Worm (Caenorhabditis elegans) whole organism, late embryonic: ENCODE measurements around the gene Y43F8B.17.

Source experiments
- C08G9.2 ChIP-seq: sonication (generic microtip); optimal IDR thresholded peaks from 2 replicates; lab custom pipeline; 2016; ENCODE audit warnings: mild to moderate bottlenecking, missing genetic modification characterization, moderate library complexity, missing compliant biosample characterization
- F13H6.1 ChIP-seq: sonication (generic microtip); optimal IDR thresholded peaks from 2 replicates; lab custom pipeline; 2016; ENCODE audit warnings: missing genetic modification characterization, missing compliant biosample characterization
- K02D7.2 ChIP-seq: sonication (generic microtip); optimal IDR thresholded peaks from 2 replicates; lab custom pipeline; 2017; ENCODE audit warnings: mild to moderate bottlenecking, missing genetic modification characterization, missing compliant biosample characterization
- K09A11.1 ChIP-seq: sonication (generic microtip); optimal IDR thresholded peaks from 2 replicates; lab custom pipeline; 2017; ENCODE audit warnings: antibody characterized with exemption, mild to moderate bottlenecking, missing genetic modification characterization, missing compliant biosample characterization; ENCODE audit not compliant: insufficient read depth
- T23F11.4 ChIP-seq: fragments of 200-800 bp; sonication (Bioruptor generic); optimal IDR thresholded peaks from 2 replicates; lab custom pipeline; 2018; ENCODE audit warnings: mild to moderate bottlenecking, missing genetic modification characterization, missing compliant biosample characterization
- Y22D7AL.16 ChIP-seq: sonication (generic microtip); optimal IDR thresholded peaks from 2 replicates; lab custom pipeline; 2016; ENCODE audit warnings: missing genetic modification characterization, missing compliant biosample characterization
- ahr-1 ChIP-seq: sonication (generic microtip); optimal IDR thresholded peaks from 2 replicates; lab custom pipeline; 2016; ENCODE audit warnings: missing genetic modification characterization, missing compliant biosample characterization
- ama-1 ChIP-seq: fragments of 150-350 bp; optimal IDR thresholded peaks from 2 replicates; lab custom pipeline; 2014
- ceh-14 ChIP-seq: sonication (generic microtip); optimal IDR thresholded peaks from 2 replicates; lab custom pipeline; 2016; ENCODE audit warnings: missing genotype, missing genetic modification characterization, missing compliant biosample characterization
- ceh-18 ChIP-seq: sonication (generic microtip); optimal IDR thresholded peaks from 2 replicates; lab custom pipeline; 2016; ENCODE audit warnings: missing genetic modification characterization, missing compliant biosample characterization
- ceh-22 ChIP-seq: sonication (generic microtip); optimal IDR thresholded peaks from 2 replicates; lab custom pipeline; 2017; ENCODE audit warnings: missing biosample characterization, missing genetic modification characterization
- ceh-30 ChIP-seq: fragments of 150-350 bp; optimal IDR thresholded peaks from 2 replicates; lab custom pipeline; 2014; ENCODE audit warnings: missing biosample characterization, missing genetic modification characterization
- ceh-34 ChIP-seq: sonication (generic microtip); optimal IDR thresholded peaks from 2 replicates; lab custom pipeline; 2016; ENCODE audit warnings: mild to moderate bottlenecking, missing genetic modification characterization, missing compliant biosample characterization
- ceh-48 ChIP-seq: sonication (generic microtip); optimal IDR thresholded peaks from 2 replicates; lab custom pipeline; 2016; ENCODE audit warnings: missing genetic modification characterization, inconsistent platforms, missing compliant biosample characterization
- ceh-9 ChIP-seq: sonication (generic microtip); optimal IDR thresholded peaks from 2 replicates; lab custom pipeline; 2016; ENCODE audit warnings: mild to moderate bottlenecking, missing genetic modification characterization, inconsistent platforms, missing compliant biosample characterization
- che-1 ChIP-seq: sonication (generic microtip); optimal IDR thresholded peaks from 2 replicates; lab custom pipeline; 2016; ENCODE audit warnings: mild to moderate bottlenecking, missing genetic modification characterization, missing compliant biosample characterization
- elt-2 ChIP-seq: sonication (generic microtip); optimal IDR thresholded peaks from 2 replicates; lab custom pipeline; 2016; ENCODE audit warnings: missing genetic modification reagents, missing genetic modification characterization, missing compliant biosample characterization
- ets-4 ChIP-seq: sonication (generic microtip); optimal IDR thresholded peaks from 2 replicates; lab custom pipeline; 2016; ENCODE audit warnings: missing genetic modification characterization, missing compliant biosample characterization
- fax-1 ChIP-seq: sonication (generic microtip); optimal IDR thresholded peaks from 2 replicates; lab custom pipeline; 2016; ENCODE audit warnings: missing genotype, missing genetic modification characterization, missing compliant biosample characterization
- hlh-15 ChIP-seq: sonication (generic microtip); optimal IDR thresholded peaks from 2 replicates; lab custom pipeline; 2016; ENCODE audit warnings: missing genetic modification characterization, missing compliant biosample characterization
- hlh-30 ChIP-seq: sonication (generic microtip); optimal IDR thresholded peaks from 2 replicates; lab custom pipeline; 2017; ENCODE audit warnings: antibody characterized with exemption, missing genetic modification characterization, missing compliant biosample characterization; ENCODE audit not compliant: insufficient read depth
- lim-6 ChIP-seq: sonication (generic microtip); optimal IDR thresholded peaks from 2 replicates; lab custom pipeline; 2016; ENCODE audit warnings: missing genetic modification characterization, missing compliant biosample characterization
- madf-2 ChIP-seq: sonication (generic microtip); optimal IDR thresholded peaks from 2 replicates; lab custom pipeline; 2017; ENCODE audit warnings: missing genetic modification characterization, missing compliant biosample characterization
- mec-3 ChIP-seq: sonication (generic microtip); optimal IDR thresholded peaks from 2 replicates; lab custom pipeline; 2016; ENCODE audit warnings: borderline replicate concordance, missing genetic modification characterization, missing compliant biosample characterization
- nhr-11 ChIP-seq: fragments of 150-350 bp; optimal IDR thresholded peaks from 2 replicates; lab custom pipeline; 2014; ENCODE audit warnings: missing biosample characterization, missing genetic modification characterization
- nhr-232 ChIP-seq: sonication (generic microtip); optimal IDR thresholded peaks from 2 replicates; lab custom pipeline; 2016; ENCODE audit warnings: missing genetic modification characterization, missing compliant biosample characterization
- pat-9 ChIP-seq: fragments of 200-800 bp; sonication (Bioruptor generic); optimal IDR thresholded peaks from 2 replicates; lab custom pipeline; 2018; ENCODE audit warnings: mild to moderate bottlenecking, missing genetic modification characterization, moderate library complexity, missing compliant biosample characterization
- pax-1 ChIP-seq: fragments of 150-350 bp; optimal IDR thresholded peaks from 2 replicates; lab custom pipeline; 2014; ENCODE audit warnings: missing biosample characterization, missing genetic modification characterization
- pqm-1 ChIP-seq: sonication (generic microtip); optimal IDR thresholded peaks from 2 replicates; lab custom pipeline; 2016; ENCODE audit warnings: missing genetic modification characterization, missing compliant biosample characterization
- ref-2 ChIP-seq: sonication (generic microtip); optimal IDR thresholded peaks from 2 replicates; lab custom pipeline; 2016; ENCODE audit warnings: missing genetic modification characterization, missing compliant biosample characterization
- sox-2 ChIP-seq: fragments of 200-800 bp; sonication (Bioruptor generic); IDR thresholded peaks from 2 replicates; pipeline ENCODE4 v1.3.6; 2022; ENCODE audit warnings: missing genetic modification reagents, missing genetic modification characterization, missing compliant biosample characterization
- syd-9 ChIP-seq: sonication (generic microtip); optimal IDR thresholded peaks from 2 replicates; lab custom pipeline; 2016; ENCODE audit warnings: mild to moderate bottlenecking, missing genetic modification characterization, moderate library complexity, missing compliant biosample characterization
- tbx-2 ChIP-seq: sonication (generic microtip); optimal IDR thresholded peaks from 2 replicates; lab custom pipeline; 2016; ENCODE audit warnings: missing genetic modification characterization, missing compliant biosample characterization
- tbx-7 ChIP-seq: sonication (generic microtip); optimal IDR thresholded peaks from 2 replicates; lab custom pipeline; 2016; ENCODE audit warnings: missing genotype, missing genetic modification characterization, missing compliant biosample characterization
- unc-86 ChIP-seq: sonication (generic microtip); optimal IDR thresholded peaks from 2 replicates; lab custom pipeline; 2016; ENCODE audit warnings: missing genetic modification characterization, missing compliant biosample characterization
- ztf-16 ChIP-seq: sonication (generic microtip); optimal IDR thresholded peaks from 2 replicates; lab custom pipeline; 2017; ENCODE audit warnings: missing genetic modification characterization, missing compliant biosample characterization

Gene Y43F8B.17

DNA sequence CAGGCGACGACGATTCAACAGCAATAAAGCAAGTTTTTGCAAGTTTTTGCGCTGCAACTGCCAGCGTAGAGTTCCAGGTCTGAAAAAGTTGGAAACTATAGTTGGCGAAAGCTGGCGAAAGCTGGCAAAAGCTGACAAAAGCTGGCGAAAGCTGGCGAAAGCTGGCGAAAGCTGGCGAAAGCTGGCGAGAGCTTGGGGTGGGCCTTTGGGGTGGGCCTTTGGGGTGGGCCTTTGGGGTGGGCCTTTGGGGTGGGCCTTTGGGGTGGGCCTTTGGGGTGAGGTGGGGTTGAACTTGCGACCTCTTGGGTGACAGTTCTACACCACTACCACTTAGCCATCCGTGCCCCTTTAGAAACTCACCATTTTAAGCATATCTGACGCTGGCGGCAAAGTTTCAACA lies 10.6 kb downstream of the Y43F8B.17 start:
- TF ChIP-seq ztf-16 (no peak), K09A11.1 (tag; lab: Kevin White, UChicago) (no peak), ceh-30 (no peak), F13H6.1 (no peak), elt-2 (tag; lab: Kevin White, UChicago) (no peak), ets-4 (no peak), nhr-232 (tag; lab: Kevin White, UChicago) (no peak)

DNA sequence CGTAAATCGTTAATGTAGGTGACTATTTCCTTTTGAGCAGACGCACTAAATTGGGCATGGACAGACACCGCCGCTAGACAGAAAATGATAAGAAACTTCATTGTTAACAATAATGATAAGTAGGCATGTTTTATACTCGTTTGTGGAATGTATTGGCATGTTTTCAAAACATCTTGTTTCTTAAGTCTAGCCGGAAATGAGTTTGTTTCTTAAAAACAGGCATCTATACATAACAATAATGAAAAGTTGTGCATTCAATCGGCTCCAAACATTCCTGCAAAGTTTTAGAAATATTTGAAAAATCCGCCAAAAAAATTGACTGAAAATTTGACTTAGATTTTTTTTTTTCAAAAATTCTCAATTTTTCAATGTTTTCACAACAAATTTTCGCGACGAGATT lies 11.1 kb downstream of the Y43F8B.17 start, which contains the start of gene scl-21:
Gene scl-21 (minus strand): TSS at position 101 of the 400 bp plus-strand sequence.
- TF ChIP-seq pqm-1 (tag; lab: Kevin White, UChicago): no peak
- TF ChIP-seq madf-2: no peak
- TF ChIP-seq ama-1 (lab: Kevin White, UChicago): no peak
- no peak for TF ChIP-seq tbx-7 (tag; lab: Kevin White, UChicago)
- no peak for TF ChIP-seq ceh-14 (tag; lab: Kevin White, UChicago)
- TF ChIP-seq nhr-11 (tag; lab: Kevin White, UChicago): no peak
- TF ChIP-seq ref-2 (tag; lab: Kevin White, UChicago): no peak
- no peak for TF ChIP-seq sox-2 (GFP tag; lab: Robert Waterston, UW)
- TF ChIP-seq hlh-30 (tag; lab: Kevin White, UChicago): no peak
- TF ChIP-seq C08G9.2 (tag; lab: Kevin White, UChicago): no peak
- no peak for TF ChIP-seq pat-9 (tag; lab: Kevin White, UChicago)
- no peak for TF ChIP-seq nhr-232 (tag; lab: Kevin White, UChicago)

DNA sequence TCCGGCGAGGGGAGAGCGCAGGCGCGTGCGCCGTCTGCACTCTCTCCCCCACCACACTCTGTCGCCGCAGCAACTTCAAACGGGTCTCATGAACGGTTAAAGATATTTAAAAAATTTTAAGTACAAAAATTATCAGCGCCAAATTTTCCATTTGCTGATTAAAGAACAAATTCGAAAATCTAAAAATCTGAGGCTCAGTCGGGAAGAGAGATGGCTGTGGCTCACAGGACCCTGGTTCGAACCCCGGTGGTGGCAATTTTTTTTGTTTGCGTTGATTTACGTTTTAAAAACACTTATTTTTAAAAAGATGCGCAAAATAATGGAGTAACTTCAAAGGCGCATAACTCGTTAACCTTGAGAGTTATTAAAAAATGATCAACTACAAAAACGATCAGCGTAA lies 12.6 kb downstream of the Y43F8B.17 start:
- TF ChIP-seq K02D7.2 (tag; lab: Kevin White, UChicago) (no peak), ceh-9 (tag; lab: Kevin White, UChicago) (no peak), ceh-30 (no peak), lim-6 (no peak), T23F11.4 (GFP tag; lab: Kevin White, UChicago) (no peak), nhr-11 (tag; lab: Kevin White, UChicago) (no peak), pqm-1 (tag; lab: Kevin White, UChicago) (no peak), syd-9 (no peak), mec-3 (no peak), K09A11.1 (tag; lab: Kevin White, UChicago) (no peak), C08G9.2 (tag; lab: Kevin White, UChicago) (no peak), Y22D7AL.16 (no peak)

DNA sequence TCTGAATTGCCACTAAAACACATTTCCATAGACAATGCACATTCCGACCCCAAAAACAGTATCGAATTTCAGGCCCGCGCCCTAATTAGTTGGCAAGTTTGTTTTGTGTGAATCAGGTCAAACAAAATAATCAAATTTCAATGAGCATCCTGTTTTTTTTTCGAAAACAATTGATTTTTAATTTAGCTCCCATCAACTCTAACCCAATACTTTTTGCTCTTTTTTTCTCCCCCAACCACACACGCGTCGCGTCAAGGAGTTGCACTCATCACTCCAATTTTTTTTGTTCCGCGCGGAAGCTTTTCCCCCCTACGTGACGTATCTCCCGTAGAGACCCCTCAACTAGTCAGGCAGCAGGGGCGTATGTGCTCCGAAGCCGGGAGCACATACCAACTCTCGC lies 16.9 kb downstream of the Y43F8B.17 start:
- no peak for TF ChIP-seq mec-3
- no peak for TF ChIP-seq tbx-2
- TF ChIP-seq fax-1 (tag; lab: Kevin White, UChicago): no peak
- TF ChIP-seq unc-86 (tag; lab: Kevin White, UChicago): no peak
- TF ChIP-seq ceh-34 (tag; lab: Kevin White, UChicago): no peak
- TF ChIP-seq ahr-1 (tag; lab: Kevin White, UChicago): no peak
- no peak for TF ChIP-seq elt-2 (tag; lab: Kevin White, UChicago)
- TF ChIP-seq ceh-22: no peak
- no peak for TF ChIP-seq ceh-48 (tag; lab: Kevin White, UChicago)

DNA sequence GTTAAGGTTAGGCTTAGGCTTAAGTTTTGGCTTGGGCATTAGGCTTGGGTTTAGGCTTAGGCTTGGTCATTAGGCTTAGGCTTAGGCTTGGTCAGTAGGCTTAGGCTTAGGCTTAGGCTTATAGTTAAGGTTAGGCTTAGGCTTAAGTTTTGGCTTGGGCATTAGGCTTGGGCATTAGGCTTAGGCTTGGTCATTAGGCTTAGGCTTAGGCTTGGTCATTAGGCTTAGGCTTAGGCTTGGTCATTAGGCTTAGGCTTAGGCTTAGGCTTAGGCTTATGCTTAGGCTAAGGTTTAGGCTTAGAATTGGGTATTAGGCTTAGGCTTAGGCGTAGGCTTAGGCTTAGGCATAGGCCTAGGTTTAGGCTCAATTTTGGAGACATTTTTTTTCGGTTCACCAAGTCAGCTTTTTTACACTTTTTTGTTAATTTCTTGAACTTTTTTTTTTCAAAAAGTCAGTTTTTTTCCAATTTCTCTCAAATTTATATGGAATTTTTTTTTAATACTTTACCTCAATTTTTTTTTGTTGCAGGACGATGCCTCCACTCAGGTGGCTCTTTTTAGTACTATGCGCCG lies 18.1 kb downstream of the Y43F8B.17 start, which contains the start of gene Y43F8B.3:
Gene Y43F8B.3 (plus strand): TSS at position 523 of the 573 bp plus-strand sequence.
- no peak for TF ChIP-seq ceh-18 (tag; lab: Kevin White, UChicago)
- TF ChIP-seq ceh-9 (tag; lab: Kevin White, UChicago): no peak
- TF ChIP-seq ama-1 (lab: Kevin White, UChicago): no peak
- TF ChIP-seq madf-2: no peak
- no peak for TF ChIP-seq pax-1 (tag; lab: Kevin White, UChicago)
- TF ChIP-seq elt-2 (tag; lab: Kevin White, UChicago): no peak
- TF ChIP-seq pqm-1 (tag; lab: Kevin White, UChicago): no peak
- TF ChIP-seq hlh-15 (tag; lab: Kevin White, UChicago): no peak
- TF ChIP-seq pat-9 (tag; lab: Kevin White, UChicago): no peak
- TF ChIP-seq ztf-16: no peak
- TF ChIP-seq ceh-22: no peak
- no peak for TF ChIP-seq che-1 (tag; lab: Kevin White, UChicago)
- TF ChIP-seq, all 69 proteins: peak for 0
